Worm (Caenorhabditis elegans) whole organism, young adult: ENCODE data around the gene W01D2.6.

ENCODE experiments used
- F33H1.4 ChIP-seq: fragments of 200-800 bp; sonication (Bioruptor generic); IDR thresholded peaks from 2 replicates; pipeline ENCODE4 v1.3.6; 2022; ENCODE audit warnings: missing genetic modification reagents, missing genetic modification characterization, missing compliant biosample characterization
- F52B5.7 ChIP-seq: sonication (generic microtip); optimal IDR thresholded peaks from 2 replicates; lab custom pipeline; 2016; ENCODE audit warnings: mild to moderate bottlenecking, missing genetic modification characterization, missing compliant biosample characterization
- Y53G8AR.9 ChIP-seq: fragments of 200-800 bp; sonication (Bioruptor generic); conservative IDR thresholded peaks from 2 replicates; pipeline ENCODE4 v1.3.6; 2022; ENCODE audit warnings: missing genetic modification reagents, missing genetic modification characterization, missing compliant biosample characterization
- ceh-27 ChIP-seq: fragments of 200-800 bp; sonication (Bioruptor generic); optimal IDR thresholded peaks from 2 replicates; lab custom pipeline; 2018; ENCODE audit warnings: mild to moderate bottlenecking, missing genetic modification characterization, moderate library complexity, missing compliant biosample characterization
- hsf-1 ChIP-seq: fragments of 200-800 bp; sonication (Bioruptor generic); IDR thresholded peaks from 2 replicates; pipeline ENCODE4 v1.3.6; 2022; ENCODE audit warnings: missing genetic modification reagents, missing genetic modification characterization, missing compliant biosample characterization
- madf-10 ChIP-seq: sonication (generic microtip); optimal IDR thresholded peaks from 2 replicates; lab custom pipeline; 2016; ENCODE audit warnings: mild to moderate bottlenecking, missing genetic modification characterization, missing compliant biosample characterization
- madf-8 ChIP-seq: fragments of 200-800 bp; sonication (Bioruptor generic); conservative IDR thresholded peaks from 2 replicates; pipeline ENCODE4 v1.3.6; 2022; ENCODE audit warnings: missing genetic modification reagents, missing genetic modification characterization, missing compliant biosample characterization
- rec-8 ChIP-seq, 2 experiments: sonication (generic microtip); optimal IDR thresholded peaks; 2 replicates each; lab custom pipeline; 2016; ENCODE audit warnings: mild to moderate bottlenecking in 2 of 2, missing genetic modification characterization in 2 of 2, missing genetic modification reagents in 2 of 2, missing genotype in 2 of 2, missing biosample characterization in 1 of 2, missing compliant biosample characterization in 1 of 2, moderate library complexity in 1 of 2
- rpc-1 ChIP-seq, 2 experiments: fragments of 150-350 bp in 1 of 2; sonication (generic microtip) in 1 of 2; optimal IDR thresholded peaks; 2 replicates each; lab custom pipeline; 2014 to 2018; ENCODE audit warnings: missing biosample characterization in 1 of 2, missing genetic modification characterization in 1 of 2, missing genetic modification reagents in 1 of 2, missing genotype in 1 of 2
- sdz-38 ChIP-seq: sonication (generic microtip); optimal IDR thresholded peaks from 2 replicates; lab custom pipeline; 2016; ENCODE audit warnings: missing genotype, missing genetic modification characterization, missing compliant biosample characterization
- ztf-3 ChIP-seq: fragments of 200-800 bp; sonication (Bioruptor generic); optimal IDR thresholded peaks from 2 replicates; lab custom pipeline; 2018; ENCODE audit warnings: mild to moderate bottlenecking, missing genetic modification characterization, missing compliant biosample characterization

- no peak for TF ChIP-seq sdz-38 (tag; lab: Kevin White, UChicago)
- TF ChIP-seq ztf-3 (GFP tag; lab: Kevin White, UChicago) = no peak
- TF ChIP-seq ceh-27 (GFP tag; lab: Kevin White, UChicago) = no peak
- no peak for TF ChIP-seq hsf-1 (GFP tag; lab: Robert Waterston, UW)
- no peak for TF ChIP-seq rpc-1 (optimal IDR thresholded peaks at IDR 0.05; lab: Kevin White, UChicago)
- no peak for TF ChIP-seq rpc-1 (tag; optimal IDR thresholded peaks at IDR 0.05; lab: Kevin White, UChicago)
- TF ChIP-seq rec-8 (tag; optimal IDR thresholded peaks at IDR 0.05; lab: Kevin White, UChicago) = no peak
- TF ChIP-seq madf-8 (GFP tag; lab: Robert Waterston, UW) = no peak
- no peak for TF ChIP-seq madf-10 (tag; lab: Kevin White, UChicago)
- no peak for TF ChIP-seq Y53G8AR.9 (GFP tag; lab: Robert Waterston, UW)
- no peak for TF ChIP-seq F52B5.7 (tag; lab: Kevin White, UChicago)
- no peak for TF ChIP-seq F33H1.4 (GFP tag; lab: Robert Waterston, UW)
These were observed 35.5 kb downstream of the W01D2.6 start for ce11 chrII:14844253-14844652.
